Fruit fly (Drosophila melanogaster): ENCODE data around the gene Skel.

The Skel gene

dm6 chr3R:10643077-10643784, 43.5 kb upstream of the Skel start:
- peak; percentile 31 for TF ChIP-seq CG32006 (GFP tag; optimal IDR thresholded peaks at IDR 0.05)
- peak; percentile 97 for TF ChIP-seq fkh (GFP tag; optimal IDR thresholded peaks at IDR 0.05)
- no peak for TF ChIP-seq CG6792 (GFP tag; optimal IDR thresholded peaks at IDR 0.05)
- TF ChIP-seq fd59A (GFP tag; optimal IDR thresholded peaks at IDR 0.05) = no peak
- peak; percentile 13 for TF ChIP-seq CG3919 (GFP tag; optimal IDR thresholded peaks at IDR 0.05)
- no peak for TF ChIP-seq esn (GFP tag; optimal IDR thresholded peaks at IDR 0.05)
- no peak for TF ChIP-seq CG7368 (GFP tag; optimal IDR thresholded peaks at IDR 0.05)
- TF ChIP-seq CG3032 (tag; optimal IDR thresholded peaks at IDR 0.05) = peak; percentile 4
- peak; percentile 4 for TF ChIP-seq Met (GFP tag; optimal IDR thresholded peaks at IDR 0.05)
- peak; percentile 37; the same call in 1 of the 3 replicates for TF ChIP-seq eg (GFP tag; IDR thresholded peaks at IDR 0.05)
- peak; percentile 79 for TF ChIP-seq Eip78C (GFP tag)
- no peak for TF ChIP-seq CG15336 (GFP tag; IDR thresholded peaks at IDR 0.05)
- TF ChIP-seq CG6163 (GFP tag; IDR thresholded peaks at IDR 0.05) = peak; percentile 41; the same call in 1 of the 3 replicates
- peak; percentile 15 for TF ChIP-seq OdsH (GFP tag; optimal IDR thresholded peaks at IDR 0.05)
- TF ChIP-seq CG10631 (GFP tag; optimal IDR thresholded peaks at IDR 0.05) = peak; percentile 14
- peak; percentile 15 for TF ChIP-seq CG34406 (GFP tag; optimal IDR thresholded peaks at IDR 0.05)
- no peak for TF ChIP-seq vri (GFP tag; optimal IDR thresholded peaks at IDR 0.05)

- TF ChIP-seq CG11294 (GFP tag; IDR thresholded peaks at IDR 0.05) (no peak), eg (GFP tag; IDR thresholded peaks at IDR 0.05) (no peak)
Observed at dm6 chr3R:10645508-10645907, 41.2 kb upstream of the Skel start.

DNA sequence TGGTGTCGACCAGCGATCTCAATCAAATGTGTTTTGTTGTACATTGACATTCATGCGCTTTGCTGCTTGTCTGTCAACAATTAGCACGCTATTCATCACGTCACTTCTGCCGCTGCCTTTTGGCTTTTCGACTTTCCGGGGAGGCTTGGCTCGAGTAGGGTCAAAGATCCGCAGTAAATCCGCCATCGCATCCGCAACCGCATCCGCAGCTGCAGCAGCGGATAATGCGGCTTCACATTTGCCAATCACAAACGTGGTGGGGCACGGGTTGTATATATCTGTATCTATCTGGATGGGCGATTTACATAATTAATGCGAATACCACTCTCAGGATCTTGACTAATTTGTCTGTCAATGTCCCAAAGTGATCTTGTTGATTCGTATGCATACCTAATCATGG, 39.6 kb upstream of the Skel start:
- no peak for TF ChIP-seq ss (GFP tag; optimal IDR thresholded peaks at IDR 0.05)
- no peak for TF ChIP-seq Gug (GFP tag; IDR thresholded peaks at IDR 0.05)
- no peak for TF ChIP-seq CG3032 (tag; optimal IDR thresholded peaks at IDR 0.05)
- TF ChIP-seq CG11762 (GFP tag; optimal IDR thresholded peaks at IDR 0.05; ENCODE audit: insufficient read depth) = no peak
- TF ChIP-seq Hr4 (GFP tag; optimal IDR thresholded peaks at IDR 0.05) = no peak
- no peak for TF ChIP-seq CG6276 (GFP tag; optimal IDR thresholded peaks at IDR 0.05)

DNA sequence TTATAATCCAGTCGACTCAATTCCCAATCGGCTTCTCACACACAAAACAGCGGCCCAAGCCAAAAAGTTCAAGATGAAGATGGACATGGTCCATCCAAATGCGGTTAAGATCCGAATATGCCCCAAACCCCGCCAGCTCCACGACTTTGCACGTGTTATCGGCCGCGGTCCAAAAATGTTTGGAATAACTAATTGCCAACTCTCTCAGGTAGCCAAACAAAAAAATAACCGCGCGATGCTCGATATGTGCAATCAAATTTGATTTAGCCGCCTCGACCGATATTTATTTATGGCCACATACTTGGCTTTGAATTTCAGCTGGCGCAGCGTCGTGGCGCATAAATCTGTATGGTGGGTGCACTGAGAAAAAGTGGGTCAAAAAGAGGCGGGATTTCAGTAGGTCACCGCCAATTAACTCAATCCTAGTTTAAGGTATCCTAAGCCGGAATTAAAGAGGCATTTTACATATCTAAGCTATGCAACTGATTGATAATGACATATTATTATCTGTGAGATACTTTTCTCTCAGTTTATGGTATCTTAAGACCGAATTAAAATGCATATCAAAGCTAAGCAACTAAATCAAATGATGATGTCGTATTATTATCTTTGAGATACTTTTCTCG, 38.1 kb upstream of the Skel start:
- TF ChIP-seq Eip78C (GFP tag) (peak; percentile 64), Met (GFP tag; optimal IDR thresholded peaks at IDR 0.05) (peak; percentile 34), svp (GFP tag) (peak; percentile 53), Smox (GFP tag; optimal IDR thresholded peaks at IDR 0.05) (peak; percentile 35), Sox102F (GFP tag; optimal IDR thresholded peaks at IDR 0.05) (peak; percentile 36), cyc (GFP tag; optimal IDR thresholded peaks at IDR 0.05) (peak; percentile 6), CG7368 (GFP tag; optimal IDR thresholded peaks at IDR 0.05) (no peak), Ets21C (GFP tag; optimal IDR thresholded peaks at IDR 0.05) (peak; percentile 11), CG31627 (GFP tag; optimal IDR thresholded peaks at IDR 0.05) (peak; percentile 41), Sox14 (GFP tag; optimal IDR thresholded peaks at IDR 0.05) (no peak), CG15336 (GFP tag; IDR thresholded peaks at IDR 0.05) (no peak), eg (GFP tag; IDR thresholded peaks at IDR 0.05) (no peak), esn (GFP tag; optimal IDR thresholded peaks at IDR 0.05) (peak; percentile 33), Hr4 (GFP tag; optimal IDR thresholded peaks at IDR 0.05) (peak; percentile 27), Lpt (GFP tag; optimal IDR thresholded peaks at IDR 0.05) (no peak), CG32006 (GFP tag; optimal IDR thresholded peaks at IDR 0.05) (peak; percentile 40), achi (GFP tag; optimal IDR thresholded peaks at IDR 0.05) (peak; percentile 7), Hr39 (GFP tag; optimal IDR thresholded peaks at IDR 0.05) (peak; percentile 46), CG10631 (GFP tag; optimal IDR thresholded peaks at IDR 0.05) (peak; percentile 13), topi (GFP tag; optimal IDR thresholded peaks at IDR 0.05) (peak; percentile 25), Ets96B (tag; optimal IDR thresholded peaks at IDR 0.05) (no peak)
